Worm (Caenorhabditis elegans): ENCODE results near the gene wrt-3.

- no peak for TF ChIP-seq aly-2 (tag; optimal IDR thresholded peaks at IDR 0.05)
- TF ChIP-seq ceh-28 (tag; optimal IDR thresholded peaks at IDR 0.05), result no peak
Observed at ce11 chrIV:9427959-9428358, 49.3 kb downstream of the wrt-3 start, which contains the start of gene F59B8.1.
